Fruit fly (Drosophila melanogaster): ENCODE measurements around the gene sob.

Gene sob

dm6 chr2L:3594629-3595028, 14.1 kb upstream of the sob start:
- TF ChIP-seq pan (optimal IDR thresholded peaks at IDR 0.05): no peak
- no peak for TF ChIP-seq tai (GFP tag; optimal IDR thresholded peaks at IDR 0.05)
- TF ChIP-seq Hr78 (GFP tag; optimal IDR thresholded peaks at IDR 0.05): no peak
- no peak for TF ChIP-seq br (GFP tag; optimal IDR thresholded peaks at IDR 0.05)
- no peak for TF ChIP-seq Rel (GFP tag; optimal IDR thresholded peaks at IDR 0.05)
- TF ChIP-seq Rel (tag; optimal IDR thresholded peaks at IDR 0.05): no peak
- no peak for TF ChIP-seq GATAd (GFP tag; optimal IDR thresholded peaks at IDR 0.05)
- no peak for TF ChIP-seq Dif (GFP tag; optimal IDR thresholded peaks at IDR 0.05; ENCODE audit: partially characterized antibody)
- no peak for TF ChIP-seq psq (GFP tag; optimal IDR thresholded peaks at IDR 0.05)

dm6 chr2L:3594000-3594399, 13.4 kb upstream of the sob start:
- peak; percentile 47 for TF ChIP-seq dmrt93B (GFP tag; optimal IDR thresholded peaks at IDR 0.05)
- TF ChIP-seq ey (GFP tag; optimal IDR thresholded peaks at IDR 0.05): peak; percentile 82
- TF ChIP-seq h (GFP tag; optimal IDR thresholded peaks at IDR 0.05): peak; percentile 82
- peak; percentile 17 for TF ChIP-seq brk (GFP tag; optimal IDR thresholded peaks at IDR 0.05)
- peak; percentile 3 for TF ChIP-seq sv (GFP tag; optimal IDR thresholded peaks at IDR 0.05)
- TF ChIP-seq sage (GFP tag; optimal IDR thresholded peaks at IDR 0.05): peak; percentile 18
- TF ChIP-seq tai (GFP tag; optimal IDR thresholded peaks at IDR 0.05): no peak
- TF ChIP-seq Dif (GFP tag; optimal IDR thresholded peaks at IDR 0.05; ENCODE audit: partially characterized antibody): no peak
- TF ChIP-seq HLH106 (tag; optimal IDR thresholded peaks at IDR 0.05): peak; percentile 74
- no peak for TF ChIP-seq CG9705 (GFP tag; optimal IDR thresholded peaks at IDR 0.05)
- no peak for TF ChIP-seq CrebA (GFP tag; optimal IDR thresholded peaks at IDR 0.05; ENCODE audit: borderline replicate concordance)
- TF ChIP-seq usp (GFP tag; optimal IDR thresholded peaks at IDR 0.05): no peak
- no peak for TF ChIP-seq Abd-B (GFP tag; optimal IDR thresholded peaks at IDR 0.05)
- peak; percentile 69 for TF ChIP-seq Hnf4 (GFP tag; optimal IDR thresholded peaks at IDR 0.05)
- peak; percentile 14 for TF ChIP-seq Jra (GFP tag; optimal IDR thresholded peaks at IDR 0.05)
- no peak for TF ChIP-seq Vsx2 (GFP tag; optimal IDR thresholded peaks at IDR 0.05; ENCODE audit: partially characterized antibody)
- TF ChIP-seq Hr78 (GFP tag; optimal IDR thresholded peaks at IDR 0.05): no peak
- peak; percentile 76 for TF ChIP-seq OdsH (GFP tag; optimal IDR thresholded peaks at IDR 0.05)
- peak; percentile 72 for TF ChIP-seq br (GFP tag; optimal IDR thresholded peaks at IDR 0.05)
- TF ChIP-seq jim (GFP tag; optimal IDR thresholded peaks at IDR 0.05): no peak
- peak; percentile 61 for TF ChIP-seq woc (GFP tag; optimal IDR thresholded peaks at IDR 0.05)
- TF ChIP-seq GATAd (GFP tag; optimal IDR thresholded peaks at IDR 0.05): no peak
- TF ChIP-seq fru (GFP tag; optimal IDR thresholded peaks at IDR 0.05): peak; percentile 78
- peak; percentile 41 for TF ChIP-seq CG32264 (GFP tag; optimal IDR thresholded peaks at IDR 0.05)
- TF ChIP-seq pan (optimal IDR thresholded peaks at IDR 0.05): no peak
- TF ChIP-seq Hr83 (GFP tag; optimal IDR thresholded peaks at IDR 0.05; ENCODE audit: poor library complexity, severe bottlenecking): no peak
- no peak for TF ChIP-seq dsf (GFP tag; optimal IDR thresholded peaks at IDR 0.05; ENCODE audit: borderline replicate concordance)
- TF ChIP-seq Sp1 (GFP tag; optimal IDR thresholded peaks at IDR 0.05): peak; percentile 55
- peak; percentile 68 for TF ChIP-seq psq (GFP tag; optimal IDR thresholded peaks at IDR 0.05)
- peak; percentile 78 for TF ChIP-seq rgr (GFP tag; optimal IDR thresholded peaks at IDR 0.05)
- TF ChIP-seq foxo (GFP tag; optimal IDR thresholded peaks at IDR 0.05): peak in 1 of 2 experiments; percentile 84
- no peak for TF ChIP-seq Rel (GFP tag; optimal IDR thresholded peaks at IDR 0.05)
- no peak for TF ChIP-seq Rel (tag; optimal IDR thresholded peaks at IDR 0.05)

dm6 chr2L:3590797-3591196, 10.2 kb upstream of the sob start:
- TF ChIP-seq CG32264 (GFP tag; optimal IDR thresholded peaks at IDR 0.05): no peak
- no peak for TF ChIP-seq Abd-B (GFP tag; optimal IDR thresholded peaks at IDR 0.05)
- TF ChIP-seq fru (GFP tag; optimal IDR thresholded peaks at IDR 0.05): no peak
- no peak for TF ChIP-seq GATAd (GFP tag; optimal IDR thresholded peaks at IDR 0.05)
- TF ChIP-seq OdsH (GFP tag; optimal IDR thresholded peaks at IDR 0.05): no peak
- no peak for TF ChIP-seq Hnf4 (GFP tag; optimal IDR thresholded peaks at IDR 0.05)
- no peak for TF ChIP-seq Dfd (GFP tag; optimal IDR thresholded peaks at IDR 0.05)
- TF ChIP-seq Hr83 (GFP tag; optimal IDR thresholded peaks at IDR 0.05; ENCODE audit: poor library complexity, severe bottlenecking): no peak
- TF ChIP-seq dl (GFP tag; optimal IDR thresholded peaks at IDR 0.05; ENCODE audit: insufficient read depth in 1 of 2, partially characterized antibody in 2 of 2): no peak
- TF ChIP-seq CG9705 (GFP tag; optimal IDR thresholded peaks at IDR 0.05): no peak
- TF ChIP-seq Hr78 (GFP tag; optimal IDR thresholded peaks at IDR 0.05): no peak
- no peak for TF ChIP-seq HLH106 (tag; optimal IDR thresholded peaks at IDR 0.05)
- TF ChIP-seq dmrt93B (GFP tag; optimal IDR thresholded peaks at IDR 0.05): no peak
- no peak for TF ChIP-seq N (GFP tag; optimal IDR thresholded peaks at IDR 0.05)
- no peak for TF ChIP-seq Myc (optimal IDR thresholded peaks at IDR 0.05)

Data from whole organism, wandering third instar larva.